Worm (Caenorhabditis elegans): ENCODE data around the gene T25B9.11.

ce11 chrIV:10718075-10718474 is 46.2 kb upstream of the T25B9.11 start:
- TF ChIP-seq him-1 (tag; optimal IDR thresholded peaks at IDR 0.05) (no peak), dao-5 (tag; optimal IDR thresholded peaks at IDR 0.05) (no peak)
